Worm (Caenorhabditis elegans) whole organism, late embryonic: ENCODE data around the gene sax-1.

Experiments used
- Y22D7AL.16 ChIP-seq: sonication (generic microtip); optimal IDR thresholded peaks from 2 replicates; lab custom pipeline; 2016; ENCODE audit warnings: missing genetic modification characterization, missing compliant biosample characterization
- ahr-1 ChIP-seq: sonication (generic microtip); optimal IDR thresholded peaks from 2 replicates; lab custom pipeline; 2016; ENCODE audit warnings: missing genetic modification characterization, missing compliant biosample characterization
- ceh-14 ChIP-seq: sonication (generic microtip); optimal IDR thresholded peaks from 2 replicates; lab custom pipeline; 2016; ENCODE audit warnings: missing genotype, missing genetic modification characterization, missing compliant biosample characterization
- ceh-19 ChIP-seq: fragments of 200-800 bp; sonication (Bioruptor generic); optimal IDR thresholded peaks from 2 replicates; lab custom pipeline; 2018; ENCODE audit warnings: mild to moderate bottlenecking, missing genetic modification characterization, missing compliant biosample characterization
- ceh-24 ChIP-seq: sonication (generic microtip); optimal IDR thresholded peaks from 2 replicates; lab custom pipeline; 2016; ENCODE audit warnings: mild to moderate bottlenecking, missing genetic modification characterization, missing compliant biosample characterization
- ceh-34 ChIP-seq: sonication (generic microtip); optimal IDR thresholded peaks from 2 replicates; lab custom pipeline; 2016; ENCODE audit warnings: mild to moderate bottlenecking, missing genetic modification characterization, missing compliant biosample characterization
- ceh-9 ChIP-seq: sonication (generic microtip); optimal IDR thresholded peaks from 2 replicates; lab custom pipeline; 2016; ENCODE audit warnings: mild to moderate bottlenecking, missing genetic modification characterization, inconsistent platforms, missing compliant biosample characterization
- eyg-1 ChIP-seq: sonication (generic microtip); optimal IDR thresholded peaks from 2 replicates; lab custom pipeline; 2016; ENCODE audit warnings: missing genotype, missing genetic modification characterization, missing compliant biosample characterization
- lim-6 ChIP-seq: sonication (generic microtip); optimal IDR thresholded peaks from 2 replicates; lab custom pipeline; 2016; ENCODE audit warnings: missing genetic modification characterization, missing compliant biosample characterization
- syd-9 ChIP-seq: sonication (generic microtip); optimal IDR thresholded peaks from 2 replicates; lab custom pipeline; 2016; ENCODE audit warnings: mild to moderate bottlenecking, missing genetic modification characterization, moderate library complexity, missing compliant biosample characterization
- unc-55 ChIP-seq: sonication (generic microtip); optimal IDR thresholded peaks from 2 replicates; lab custom pipeline; 2017; ENCODE audit warnings: missing biosample characterization, missing genetic modification reagents, missing genetic modification characterization

DNA sequence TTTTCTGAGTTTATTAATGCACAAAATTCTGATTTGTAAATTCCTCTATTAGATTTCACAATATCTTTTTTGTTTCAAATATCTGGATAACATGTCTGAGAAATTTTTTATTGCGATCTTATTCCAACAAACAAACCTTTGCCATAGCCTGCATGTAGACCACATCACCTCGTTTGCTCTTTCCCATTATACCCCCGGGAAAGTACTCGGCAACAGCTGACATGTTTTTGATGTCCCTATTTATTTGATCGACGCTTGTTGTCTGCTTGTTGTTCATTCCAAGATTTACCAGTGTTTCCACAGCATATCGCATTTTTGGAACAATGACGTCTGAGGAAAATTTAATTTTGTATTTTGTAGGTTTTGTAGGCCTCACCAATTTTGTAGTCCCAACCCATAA lies 50.1 kb downstream of the sax-1 start:
- no peak for TF ChIP-seq ceh-19 (GFP tag; lab: Kevin White, UChicago)
- TF ChIP-seq unc-55 (GFP tag; lab: Kevin White, UChicago), result peak; percentile 42
- no peak for TF ChIP-seq ceh-34 (tag; lab: Kevin White, UChicago)
- no peak for TF ChIP-seq ahr-1 (tag; lab: Kevin White, UChicago)
- no peak for TF ChIP-seq ceh-9
- TF ChIP-seq Y22D7AL.16, result no peak
- no peak for TF ChIP-seq ceh-14 (tag; lab: Kevin White, UChicago)
- TF ChIP-seq eyg-1 (tag; lab: Kevin White, UChicago), result no peak
- no peak for TF ChIP-seq ceh-24 (tag; lab: Kevin White, UChicago)
- no peak for TF ChIP-seq lim-6
- TF ChIP-seq syd-9 (tag; lab: Kevin White, UChicago), result no peak
